Fruit fly (Drosophila melanogaster) whole organism, prepupa: Measurements from ENCODE around the gene CG3330.
A peak's percentile ranks its signal among the peaks of the same experiment; 100 is the strongest.

ENCODE experiments used
- Blimp-1 ChIP-seq: fragments of 200-800 bp; sonication (Bioruptor generic); optimal IDR thresholded peaks from 3 replicates; lab custom pipeline; 2017; ENCODE audit warnings: missing biosample characterization, missing genetic modification characterization, mild to moderate bottlenecking, moderate library complexity, missing genetic modification reagents
- CG10631 ChIP-seq: fragments of 200-800 bp; sonication (Bioruptor generic); optimal IDR thresholded peaks from 2 replicates; lab custom pipeline; 2016; ENCODE audit warnings: missing biosample characterization, missing genetic modification characterization
- CG10669 ChIP-seq: fragments of 200-800 bp; sonication (Bioruptor generic); optimal IDR thresholded peaks from 3 replicates; lab custom pipeline; 2018; ENCODE audit warnings: missing biosample characterization, mild to moderate bottlenecking, missing genetic modification characterization, moderate library complexity
- CG11762 ChIP-seq: fragments of 200-800 bp; sonication (Bioruptor generic); optimal IDR thresholded peaks from 3 replicates; lab custom pipeline; 2016; ENCODE audit warnings: missing biosample characterization, missing genetic modification characterization; ENCODE audit not compliant: insufficient read depth
- CG15336 ChIP-seq: fragments of 200-800 bp; sonication (Bioruptor generic); IDR thresholded peaks from 2 replicates; pipeline ENCODE4 v1.3.6; 2022; ENCODE audit warnings: missing biosample characterization, missing genetic modification characterization
- CG31627 ChIP-seq: fragments of 200-800 bp; sonication (Bioruptor generic); optimal IDR thresholded peaks from 3 replicates; lab custom pipeline; 2016; ENCODE audit warnings: missing biosample characterization, missing genetic modification characterization
- CG32006 ChIP-seq: fragments of 200-800 bp; sonication (Bioruptor generic); optimal IDR thresholded peaks from 3 replicates; lab custom pipeline; 2017; ENCODE audit warnings: missing biosample characterization, mild to moderate bottlenecking, missing genetic modification characterization
- CG3919 ChIP-seq: fragments of 200-800 bp; sonication (Bioruptor generic); optimal IDR thresholded peaks from 3 replicates; lab custom pipeline; 2016; ENCODE audit warnings: missing biosample characterization, missing genetic modification characterization
- CG6276 ChIP-seq: fragments of 200-800 bp; sonication (Bioruptor generic); optimal IDR thresholded peaks from 2 replicates; lab custom pipeline; 2017; ENCODE audit warnings: missing biosample characterization, mild to moderate bottlenecking, missing genetic modification characterization
- CG6792 ChIP-seq: fragments of 200-800 bp; sonication (Bioruptor generic); optimal IDR thresholded peaks from 3 replicates; lab custom pipeline; 2016; ENCODE audit warnings: missing biosample characterization, missing genetic modification characterization
- CG6808 ChIP-seq: fragments of 200-800 bp; sonication (Bioruptor generic); optimal IDR thresholded peaks from 3 replicates; lab custom pipeline; 2017; ENCODE audit warnings: missing biosample characterization, missing genetic modification characterization, mild to moderate bottlenecking, moderate library complexity, missing genetic modification reagents
- CG7368 ChIP-seq: fragments of 200-800 bp; sonication (Bioruptor generic); optimal IDR thresholded peaks from 3 replicates; lab custom pipeline; 2016; ENCODE audit warnings: missing biosample characterization, missing genetic modification characterization
- CG8319 ChIP-seq: fragments of 200-800 bp; sonication (Bioruptor generic); optimal IDR thresholded peaks from 3 replicates; lab custom pipeline; 2016; ENCODE audit warnings: missing biosample characterization, missing genetic modification characterization
- CG8632 ChIP-seq: fragments of 200-800 bp; sonication (Bioruptor generic); optimal IDR thresholded peaks from 3 replicates; lab custom pipeline; 2016; ENCODE audit warnings: missing biosample characterization, missing genetic modification characterization
- Eip75B ChIP-seq: fragments of 200-800 bp; sonication (Bioruptor generic); optimal IDR thresholded peaks from 3 replicates; lab custom pipeline; 2016; ENCODE audit warnings: missing biosample characterization, missing genetic modification characterization
- Eip93F ChIP-seq: fragments of 200-800 bp; sonication (Bioruptor generic); optimal IDR thresholded peaks from 2 replicates; lab custom pipeline; 2016; ENCODE audit warnings: missing biosample characterization, mild to moderate bottlenecking, missing genetic modification characterization
- Ets21C ChIP-seq: fragments of 200-800 bp; sonication (Bioruptor generic); optimal IDR thresholded peaks from 3 replicates; lab custom pipeline; 2016; ENCODE audit warnings: missing biosample characterization, missing genetic modification characterization
- Hr38 ChIP-seq: sonication (Bioruptor generic); optimal IDR thresholded peaks from 2 replicates; lab custom pipeline; 2016; ENCODE audit warnings: missing biosample characterization, missing genetic modification characterization
- Hr39 ChIP-seq: fragments of 200-800 bp; sonication (Bioruptor generic); optimal IDR thresholded peaks from 2 replicates; lab custom pipeline; 2016; ENCODE audit warnings: missing biosample characterization, missing genetic modification characterization
- Hr4 ChIP-seq: fragments of 200-800 bp; sonication (Bioruptor generic); optimal IDR thresholded peaks from 3 replicates; lab custom pipeline; 2016; ENCODE audit warnings: missing biosample characterization, missing genetic modification characterization
- Lpt ChIP-seq: fragments of 200-800 bp; sonication (Bioruptor generic); optimal IDR thresholded peaks from 3 replicates; lab custom pipeline; 2016; ENCODE audit warnings: missing biosample characterization, missing genetic modification characterization
- Met ChIP-seq: fragments of 200-800 bp; sonication (Bioruptor generic); optimal IDR thresholded peaks from 3 replicates; lab custom pipeline; 2016; ENCODE audit warnings: missing biosample characterization, missing genetic modification characterization
- OdsH ChIP-seq: fragments of 200-800 bp; sonication (Bioruptor generic); optimal IDR thresholded peaks from 3 replicates; lab custom pipeline; 2016; ENCODE audit warnings: missing biosample characterization, missing genetic modification characterization
- Smox ChIP-seq: fragments of 200-800 bp; sonication (Bioruptor generic); optimal IDR thresholded peaks from 3 replicates; lab custom pipeline; 2016; ENCODE audit warnings: missing biosample characterization, missing genetic modification characterization
- Sox14 ChIP-seq: fragments of 200-800 bp; sonication (Bioruptor generic); optimal IDR thresholded peaks from 3 replicates; lab custom pipeline; 2016; ENCODE audit warnings: missing biosample characterization, missing genetic modification characterization
- Sox15 ChIP-seq: fragments of 200-800 bp; sonication (Bioruptor generic); optimal IDR thresholded peaks from 3 replicates; lab custom pipeline; 2016; ENCODE audit warnings: missing biosample characterization, missing genetic modification characterization
- achi ChIP-seq: fragments of 200-800 bp; sonication (Bioruptor generic); optimal IDR thresholded peaks from 3 replicates; lab custom pipeline; 2016; ENCODE audit warnings: missing biosample characterization, missing genetic modification characterization
- acj6 ChIP-seq: fragments of 200-800 bp; sonication (Bioruptor generic); optimal IDR thresholded peaks from 3 replicates; lab custom pipeline; 2016; ENCODE audit warnings: missing biosample characterization, missing genetic modification characterization
- cyc ChIP-seq: fragments of 200-800 bp; sonication (Bioruptor generic); optimal IDR thresholded peaks from 3 replicates; lab custom pipeline; 2016; ENCODE audit warnings: missing biosample characterization, missing genetic modification characterization
- dsx ChIP-seq: fragments of 200-800 bp; optimal IDR thresholded peaks from 3 replicates; lab custom pipeline; 2019; ENCODE audit warnings: missing biosample characterization, mild to moderate bottlenecking, missing genetic modification characterization, moderate library complexity; ENCODE audit not compliant: poor library complexity, severe bottlenecking
- eg ChIP-seq: fragments of 200-800 bp; sonication (Bioruptor generic); IDR thresholded peaks from 3 replicates; pipeline ENCODE4 v1.3.6; 2022; ENCODE audit warnings: missing biosample characterization, missing genetic modification characterization
- esn ChIP-seq: fragments of 200-800 bp; sonication (Bioruptor generic); optimal IDR thresholded peaks from 2 replicates; lab custom pipeline; 2016; ENCODE audit warnings: missing biosample characterization, mild to moderate bottlenecking, missing genetic modification characterization, moderate library complexity
- fd85E ChIP-seq: fragments of 200-800 bp; sonication (Bioruptor generic); optimal IDR thresholded peaks from 3 replicates; lab custom pipeline; 2016; ENCODE audit warnings: missing biosample characterization, missing genetic modification characterization
- fkh ChIP-seq: fragments of 200-800 bp; sonication (Bioruptor generic); optimal IDR thresholded peaks from 3 replicates; lab custom pipeline; 2017; ENCODE audit warnings: missing biosample characterization, mild to moderate bottlenecking, missing genetic modification characterization, moderate library complexity
- lz ChIP-seq: fragments of 200-800 bp; sonication (Bioruptor generic); optimal IDR thresholded peaks from 3 replicates; lab custom pipeline; 2016; ENCODE audit warnings: missing biosample characterization, missing genetic modification characterization
- pdm3 ChIP-seq: fragments of 200-800 bp; sonication (Bioruptor generic); optimal IDR thresholded peaks from 3 replicates; lab custom pipeline; 2016; ENCODE audit warnings: missing biosample characterization, missing genetic modification characterization
- spab ChIP-seq: fragments of 200-800 bp; sonication (Bioruptor generic); optimal IDR thresholded peaks from 2 replicates; lab custom pipeline; 2017; ENCODE audit warnings: missing biosample characterization, mild to moderate bottlenecking, missing genetic modification characterization, missing genetic modification reagents
- svp ChIP-seq: fragments of 200-800 bp; sonication (Bioruptor generic); peaks from one replicate; lab custom pipeline; 2016; ENCODE audit warnings: missing biosample characterization, missing genetic modification characterization
- topi ChIP-seq: fragments of 200-800 bp; sonication (Bioruptor generic); optimal IDR thresholded peaks from 3 replicates; lab custom pipeline; 2016; ENCODE audit warnings: missing biosample characterization, missing genetic modification characterization
- vri ChIP-seq: fragments of 200-800 bp; sonication (Bioruptor generic); optimal IDR thresholded peaks from 3 replicates; lab custom pipeline; 2016; ENCODE audit warnings: missing biosample characterization, mild to moderate bottlenecking, missing genetic modification characterization

The CG3330 gene

dm6 chr3R:27293065-27293464, 37.6 kb downstream of the CG3330 start:
- no peak for TF ChIP-seq CG7368 (GFP tag; lab: Kevin White, UChicago)
- no peak for TF ChIP-seq fd85E (GFP tag; lab: Kevin White, UChicago)
- TF ChIP-seq Eip75B (GFP tag; lab: Kevin White, UChicago), result no peak
- no peak for TF ChIP-seq CG11762 (GFP tag; lab: Kevin White, UChicago)
- no peak for TF ChIP-seq spab (GFP tag; lab: Kevin White, UChicago)

dm6 chr3R:27292159-27292880, 38.4 kb downstream of the CG3330 start, which contains the start of gene CG3348:
Gene CG3348 (minus strand): TSS chr3R:27292209.
- TF ChIP-seq CG8319, result no peak
- peak; percentile 30 for TF ChIP-seq Smox (GFP tag; lab: Kevin White, UChicago)
- TF ChIP-seq Blimp-1 (GFP tag; lab: Kevin White, UChicago), result no peak
- no peak for TF ChIP-seq CG6276 (GFP tag; lab: Kevin White, UChicago)
- peak; percentile 48; the same call in 1 of the 3 replicates for TF ChIP-seq eg
- peak; percentile 56 for TF ChIP-seq esn (GFP tag; lab: Kevin White, UChicago)
- TF ChIP-seq CG6808, result no peak
- peak; percentile 35 for TF ChIP-seq cyc (GFP tag; lab: Kevin White, UChicago)
- peak; percentile 48 for TF ChIP-seq CG31627 (GFP tag; lab: Kevin White, UChicago)
- TF ChIP-seq CG32006 (GFP tag; lab: Kevin White, UChicago), result peak; percentile 13
- TF ChIP-seq Lpt (GFP tag; lab: Kevin White, UChicago), result no peak
- TF ChIP-seq CG3919 (GFP tag; lab: Kevin White, UChicago), result peak; percentile 10
- no peak for TF ChIP-seq Ets21C (GFP tag; lab: Kevin White, UChicago)
- peak; percentile 34 for TF ChIP-seq lz (GFP tag; lab: Kevin White, UChicago)
- peak; percentile 11 for TF ChIP-seq Sox14 (GFP tag; lab: Kevin White, UChicago)
- TF ChIP-seq Hr4 (GFP tag; lab: Kevin White, UChicago), result peak; percentile 6
- TF ChIP-seq Eip93F (GFP tag; lab: Kevin White, UChicago), result no peak
- TF ChIP-seq Sox15 (GFP tag; lab: Kevin White, UChicago), result no peak
- TF ChIP-seq Met (GFP tag; lab: Kevin White, UChicago), result peak; percentile 50
- no peak for TF ChIP-seq CG8632 (GFP tag; lab: Kevin White, UChicago)
- TF ChIP-seq Hr39 (GFP tag; lab: Kevin White, UChicago), result peak; percentile 58
- no peak for TF ChIP-seq spab (GFP tag; lab: Kevin White, UChicago)
- TF ChIP-seq vri (GFP tag; lab: Kevin White, UChicago), result peak; percentile 52
- TF ChIP-seq dsx, result no peak
- TF ChIP-seq fkh (GFP tag; lab: Kevin White, UChicago), result peak; percentile 56
- TF ChIP-seq CG10669, result peak; percentile 10
- TF ChIP-seq topi (GFP tag; lab: Kevin White, UChicago), result peak; percentile 39
- no peak for TF ChIP-seq CG15336 (GFP tag; lab: Robert Waterston, UW)
- peak; percentile 2 for TF ChIP-seq CG10631 (GFP tag; lab: Kevin White, UChicago)
- peak; percentile 11 for TF ChIP-seq CG6792
- TF ChIP-seq achi (GFP tag; lab: Kevin White, UChicago), result peak; percentile 9
- TF ChIP-seq pdm3, result peak; percentile 1
- peak; percentile 29 for TF ChIP-seq acj6 (GFP tag; lab: Kevin White, UChicago)
- TF ChIP-seq svp (GFP tag; lab: Kevin White, UChicago), result peak; percentile 76
- TF ChIP-seq OdsH (GFP tag; lab: Kevin White, UChicago), result peak; percentile 1
- TF ChIP-seq Hr38, result no peak
- TF ChIP-seq, all 60 proteins: peak for 23
